Worm (Caenorhabditis elegans) whole organism, late embryonic: ENCODE measurements around the gene ubq-1.

ENCODE experiments used
- C38D4.7 ChIP-seq: fragments of 200-800 bp; sonication (Bioruptor generic); optimal IDR thresholded peaks from 2 replicates; lab custom pipeline; 2018; ENCODE audit warnings: mild to moderate bottlenecking, missing genetic modification characterization, moderate library complexity, missing compliant biosample characterization
- K02D7.2 ChIP-seq: sonication (generic microtip); optimal IDR thresholded peaks from 2 replicates; lab custom pipeline; 2017; ENCODE audit warnings: mild to moderate bottlenecking, missing genetic modification characterization, missing compliant biosample characterization
- K09A11.1 ChIP-seq: sonication (generic microtip); optimal IDR thresholded peaks from 2 replicates; lab custom pipeline; 2017; ENCODE audit warnings: antibody characterized with exemption, mild to moderate bottlenecking, missing genetic modification characterization, missing compliant biosample characterization; ENCODE audit not compliant: insufficient read depth
- T23F11.4 ChIP-seq: fragments of 200-800 bp; sonication (Bioruptor generic); optimal IDR thresholded peaks from 2 replicates; lab custom pipeline; 2018; ENCODE audit warnings: mild to moderate bottlenecking, missing genetic modification characterization, missing compliant biosample characterization
- ahr-1 ChIP-seq: sonication (generic microtip); optimal IDR thresholded peaks from 2 replicates; lab custom pipeline; 2016; ENCODE audit warnings: missing genetic modification characterization, missing compliant biosample characterization
- ceh-18 ChIP-seq: sonication (generic microtip); optimal IDR thresholded peaks from 2 replicates; lab custom pipeline; 2016; ENCODE audit warnings: missing genetic modification characterization, missing compliant biosample characterization
- ceh-24 ChIP-seq: sonication (generic microtip); optimal IDR thresholded peaks from 2 replicates; lab custom pipeline; 2016; ENCODE audit warnings: mild to moderate bottlenecking, missing genetic modification characterization, missing compliant biosample characterization
- ceh-30 ChIP-seq: fragments of 150-350 bp; optimal IDR thresholded peaks from 2 replicates; lab custom pipeline; 2014; ENCODE audit warnings: missing biosample characterization, missing genetic modification characterization
- ceh-31 ChIP-seq: sonication (generic microtip); optimal IDR thresholded peaks from 2 replicates; lab custom pipeline; 2016; ENCODE audit warnings: missing genetic modification characterization, missing compliant biosample characterization
- ceh-34 ChIP-seq: sonication (generic microtip); optimal IDR thresholded peaks from 2 replicates; lab custom pipeline; 2016; ENCODE audit warnings: mild to moderate bottlenecking, missing genetic modification characterization, missing compliant biosample characterization
- ceh-9 ChIP-seq: sonication (generic microtip); optimal IDR thresholded peaks from 2 replicates; lab custom pipeline; 2016; ENCODE audit warnings: mild to moderate bottlenecking, missing genetic modification characterization, inconsistent platforms, missing compliant biosample characterization
- che-1 ChIP-seq: sonication (generic microtip); optimal IDR thresholded peaks from 2 replicates; lab custom pipeline; 2016; ENCODE audit warnings: mild to moderate bottlenecking, missing genetic modification characterization, missing compliant biosample characterization
- elt-2 ChIP-seq: sonication (generic microtip); optimal IDR thresholded peaks from 2 replicates; lab custom pipeline; 2016; ENCODE audit warnings: missing genetic modification reagents, missing genetic modification characterization, missing compliant biosample characterization
- eyg-1 ChIP-seq: sonication (generic microtip); optimal IDR thresholded peaks from 2 replicates; lab custom pipeline; 2016; ENCODE audit warnings: missing genotype, missing genetic modification characterization, missing compliant biosample characterization
- fax-1 ChIP-seq: sonication (generic microtip); optimal IDR thresholded peaks from 2 replicates; lab custom pipeline; 2016; ENCODE audit warnings: missing genotype, missing genetic modification characterization, missing compliant biosample characterization
- fkh-6 ChIP-seq: sonication (generic microtip); optimal IDR thresholded peaks from 2 replicates; lab custom pipeline; 2016; ENCODE audit warnings: missing genetic modification characterization, missing compliant biosample characterization
- gmeb-2 ChIP-seq: sonication (generic microtip); optimal IDR thresholded peaks from 2 replicates; lab custom pipeline; 2016; ENCODE audit warnings: missing genetic modification characterization, inconsistent platforms, missing compliant biosample characterization
- hlh-13 ChIP-seq: fragments of 200-800 bp; sonication (Bioruptor generic); optimal IDR thresholded peaks from 2 replicates; lab custom pipeline; 2018; ENCODE audit warnings: mild to moderate bottlenecking, missing genetic modification characterization, missing compliant biosample characterization
- hlh-30 ChIP-seq: sonication (generic microtip); optimal IDR thresholded peaks from 2 replicates; lab custom pipeline; 2017; ENCODE audit warnings: antibody characterized with exemption, missing genetic modification characterization, missing compliant biosample characterization; ENCODE audit not compliant: insufficient read depth
- hlh-6 ChIP-seq: sonication (generic microtip); optimal IDR thresholded peaks from 2 replicates; lab custom pipeline; 2016; ENCODE audit warnings: missing genotype, missing genetic modification characterization, missing compliant biosample characterization
- hlh-8 ChIP-seq: sonication (generic microtip); optimal IDR thresholded peaks from 2 replicates; lab custom pipeline; 2016; ENCODE audit warnings: missing genotype, missing genetic modification characterization, missing compliant biosample characterization
- lim-6 ChIP-seq: sonication (generic microtip); optimal IDR thresholded peaks from 2 replicates; lab custom pipeline; 2016; ENCODE audit warnings: missing genetic modification characterization, missing compliant biosample characterization
- lin-11 ChIP-seq: fragments of 200-800 bp; sonication (Bioruptor generic); optimal IDR thresholded peaks from 2 replicates; lab custom pipeline; 2018; ENCODE audit warnings: mild to moderate bottlenecking, missing genetic modification characterization, missing compliant biosample characterization
- mec-3 ChIP-seq: sonication (generic microtip); optimal IDR thresholded peaks from 2 replicates; lab custom pipeline; 2016; ENCODE audit warnings: borderline replicate concordance, missing genetic modification characterization, missing compliant biosample characterization
- nhr-11 ChIP-seq: fragments of 150-350 bp; optimal IDR thresholded peaks from 2 replicates; lab custom pipeline; 2014; ENCODE audit warnings: missing biosample characterization, missing genetic modification characterization
- npax-4 ChIP-seq: sonication (generic microtip); optimal IDR thresholded peaks from 2 replicates; lab custom pipeline; 2016; ENCODE audit warnings: missing genetic modification characterization, missing compliant biosample characterization
- pax-1 ChIP-seq: fragments of 150-350 bp; optimal IDR thresholded peaks from 2 replicates; lab custom pipeline; 2014; ENCODE audit warnings: missing biosample characterization, missing genetic modification characterization
- pqm-1 ChIP-seq: sonication (generic microtip); optimal IDR thresholded peaks from 2 replicates; lab custom pipeline; 2016; ENCODE audit warnings: missing genetic modification characterization, missing compliant biosample characterization
- ref-2 ChIP-seq: sonication (generic microtip); optimal IDR thresholded peaks from 2 replicates; lab custom pipeline; 2016; ENCODE audit warnings: missing genetic modification characterization, missing compliant biosample characterization
- rnt-1 ChIP-seq: sonication (generic microtip); optimal IDR thresholded peaks from 2 replicates; lab custom pipeline; 2016; ENCODE audit warnings: missing genetic modification characterization, missing compliant biosample characterization
- syd-9 ChIP-seq: sonication (generic microtip); optimal IDR thresholded peaks from 2 replicates; lab custom pipeline; 2016; ENCODE audit warnings: mild to moderate bottlenecking, missing genetic modification characterization, moderate library complexity, missing compliant biosample characterization
- tbx-2 ChIP-seq: sonication (generic microtip); optimal IDR thresholded peaks from 2 replicates; lab custom pipeline; 2016; ENCODE audit warnings: missing genetic modification characterization, missing compliant biosample characterization
- ttx-3 ChIP-seq: sonication (generic microtip); optimal IDR thresholded peaks from 2 replicates; lab custom pipeline; 2016; ENCODE audit warnings: missing genetic modification reagents, missing genetic modification characterization, missing compliant biosample characterization
- unc-42 ChIP-seq: sonication (generic microtip); optimal IDR thresholded peaks from 2 replicates; lab custom pipeline; 2016; ENCODE audit warnings: missing genotype, missing genetic modification characterization, missing compliant biosample characterization
- unc-86 ChIP-seq: sonication (generic microtip); optimal IDR thresholded peaks from 2 replicates; lab custom pipeline; 2016; ENCODE audit warnings: missing genetic modification characterization, missing compliant biosample characterization
- ztf-16 ChIP-seq: sonication (generic microtip); optimal IDR thresholded peaks from 2 replicates; lab custom pipeline; 2017; ENCODE audit warnings: missing genetic modification characterization, missing compliant biosample characterization

Gene ubq-1

DNA sequence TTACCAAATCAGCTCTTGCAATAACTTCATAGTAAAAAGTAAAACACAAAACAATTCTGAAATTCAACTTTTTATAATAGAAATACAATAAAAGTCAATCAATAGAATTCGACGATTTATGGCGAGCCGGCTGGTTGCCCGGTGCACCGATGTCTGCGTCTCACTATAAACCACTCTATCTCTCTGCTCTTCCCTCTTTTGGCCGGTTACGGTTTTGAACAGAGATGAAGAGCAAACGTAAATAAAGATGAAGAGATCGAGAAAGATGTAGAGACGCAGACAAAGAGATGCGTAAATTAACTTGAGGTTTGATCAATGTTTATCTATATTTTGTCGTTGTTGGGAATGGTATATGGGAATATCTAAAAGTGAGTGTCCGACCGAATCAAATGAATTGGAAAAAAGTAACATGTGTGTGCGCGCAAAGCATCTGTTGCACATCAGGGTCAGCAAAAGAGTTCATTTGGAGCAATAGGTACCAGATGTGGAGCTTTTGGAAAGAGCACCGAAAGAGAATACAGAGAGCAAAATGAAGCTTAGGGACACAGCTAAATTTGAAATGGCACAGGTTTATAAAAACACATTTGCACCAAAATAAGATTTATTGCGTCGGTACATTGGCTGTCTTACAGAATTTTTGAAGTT, 40.3 kb downstream of the ubq-1 start:
- TF ChIP-seq pax-1 (tag; lab: Kevin White, UChicago) (peak; percentile 82), T23F11.4 (GFP tag; lab: Kevin White, UChicago) (no peak), hlh-8 (tag; lab: Kevin White, UChicago) (peak; percentile 85)
- TF ChIP-seq, all 69 proteins: peak for 2

ce11 chrIII:5981407-5981806, 41.4 kb downstream of the ubq-1 start:
- TF ChIP-seq unc-86 (tag; lab: Kevin White, UChicago): no peak
- peak; percentile 94 for TF ChIP-seq elt-2 (tag; lab: Kevin White, UChicago)

- TF ChIP-seq ceh-9 (tag; lab: Kevin White, UChicago): no peak
- no peak for TF ChIP-seq ceh-34 (tag; lab: Kevin White, UChicago)
- TF ChIP-seq fkh-6 (tag; lab: Kevin White, UChicago): no peak
- no peak for TF ChIP-seq rnt-1
- TF ChIP-seq pax-1 (tag; lab: Kevin White, UChicago): no peak
- no peak for TF ChIP-seq hlh-13 (GFP tag; lab: Kevin White, UChicago)
- TF ChIP-seq npax-4 (tag; lab: Kevin White, UChicago): no peak
- no peak for TF ChIP-seq nhr-11 (tag; lab: Kevin White, UChicago)
- TF ChIP-seq hlh-6: no peak
- TF ChIP-seq lin-11 (tag; lab: Kevin White, UChicago): no peak
- no peak for TF ChIP-seq fax-1 (tag; lab: Kevin White, UChicago)
- no peak for TF ChIP-seq eyg-1 (tag; lab: Kevin White, UChicago)
- no peak for TF ChIP-seq ahr-1 (tag; lab: Kevin White, UChicago)
- no peak for TF ChIP-seq ceh-18 (tag; lab: Kevin White, UChicago)
- no peak for TF ChIP-seq ceh-24 (tag; lab: Kevin White, UChicago)
- no peak for TF ChIP-seq ceh-30 (tag; lab: Kevin White, UChicago)
- no peak for TF ChIP-seq pqm-1
- no peak for TF ChIP-seq ref-2 (tag; lab: Kevin White, UChicago)
- TF ChIP-seq ttx-3 (tag; lab: Kevin White, UChicago): no peak
- TF ChIP-seq K02D7.2 (tag; lab: Kevin White, UChicago): no peak
- TF ChIP-seq, all 69 proteins: peak for 0
Observed at ce11 chrIII:5982026-5982425, 42.0 kb downstream of the ubq-1 start, which contains the start of gene frm-2. Gene frm-2, minus strand, starts transcription at chrIII:5982126.

- TF ChIP-seq npax-4 (tag; lab: Kevin White, UChicago): no peak
- peak; percentile 17 for TF ChIP-seq ceh-31
- no peak for TF ChIP-seq fax-1 (tag; lab: Kevin White, UChicago)
- no peak for TF ChIP-seq K09A11.1 (tag; lab: Kevin White, UChicago)
- peak; percentile 48 for TF ChIP-seq hlh-30 (tag; lab: Kevin White, UChicago)
Observed at ce11 chrIII:5982753-5983390, 42.8 kb downstream of the ubq-1 start.

DNA sequence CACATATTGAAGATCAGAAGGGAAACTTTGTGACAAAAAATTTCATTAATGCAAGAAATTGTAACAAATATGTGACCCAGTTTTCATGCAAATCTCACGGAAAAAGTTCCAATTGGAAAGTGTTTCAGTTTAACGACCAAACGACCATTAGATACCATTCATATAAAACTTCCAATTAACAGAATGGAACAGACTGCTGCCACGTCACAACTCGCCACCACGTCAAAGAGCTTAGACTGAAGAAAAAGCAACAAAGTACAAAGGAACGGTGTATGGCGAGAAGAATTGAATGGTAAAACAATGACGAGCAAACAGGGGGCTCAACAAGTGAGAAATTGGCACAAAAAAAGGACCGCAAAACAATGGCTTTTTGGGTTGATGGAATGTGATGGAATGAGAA, 45.3 kb downstream of the ubq-1 start, which contains the start of gene T04C9.3:
Gene T04C9.3, plus strand, starts transcription at position 301 of the 400 bp plus-strand sequence.
- TF ChIP-seq T23F11.4 (GFP tag; lab: Kevin White, UChicago): no peak
- TF ChIP-seq ceh-34 (tag; lab: Kevin White, UChicago): no peak
- no peak for TF ChIP-seq che-1 (tag; lab: Kevin White, UChicago)

DNA sequence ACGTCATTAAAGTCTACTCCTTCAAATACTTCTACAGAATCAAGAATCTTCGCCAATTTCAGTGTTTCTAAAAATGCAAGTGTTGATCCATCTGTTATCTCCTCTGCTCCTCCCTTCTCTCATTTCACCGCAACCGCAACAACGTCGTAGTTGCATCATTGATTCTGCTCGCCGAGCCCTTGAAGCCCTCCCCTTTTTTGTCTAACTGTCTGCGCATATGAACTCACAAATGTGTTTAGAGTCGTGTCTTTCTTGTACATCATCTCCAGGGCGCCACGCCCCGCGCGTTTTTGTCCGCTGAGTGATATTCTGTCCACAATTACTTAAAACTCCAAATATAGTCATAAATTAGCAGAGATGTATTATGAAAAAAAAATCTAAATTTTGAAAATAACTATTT, 48.0 kb downstream of the ubq-1 start:
- TF ChIP-seq gmeb-2 (no peak), ztf-16 (tag; lab: Kevin White, UChicago) (no peak), nhr-11 (tag; lab: Kevin White, UChicago) (no peak), C38D4.7 (GFP tag; lab: Kevin White, UChicago) (no peak), mec-3 (tag; lab: Kevin White, UChicago) (no peak), ceh-31 (peak; percentile 29), ceh-30 (tag; lab: Kevin White, UChicago) (no peak), tbx-2 (tag; lab: Kevin White, UChicago) (peak; percentile 0), unc-42 (peak; percentile 72), lim-6 (tag; lab: Kevin White, UChicago) (no peak), syd-9 (tag; lab: Kevin White, UChicago) (no peak)
